Worm (Caenorhabditis elegans) whole organism, early embryonic: ENCODE measurements around the gene R07E4.1.

Source experiments
- B0310.2 ChIP-seq: sonication (generic microtip); optimal IDR thresholded peaks from 2 replicates; lab custom pipeline; 2016; ENCODE audit warnings: mild to moderate bottlenecking, missing genetic modification characterization, missing compliant biosample characterization
- F13C5.2 ChIP-seq: sonication (generic microtip); optimal IDR thresholded peaks from 2 replicates; lab custom pipeline; 2017; ENCODE audit warnings: mild to moderate bottlenecking, missing genetic modification characterization, inconsistent platforms, missing compliant biosample characterization
- aly-1 ChIP-seq: sonication (generic microtip); optimal IDR thresholded peaks from 2 replicates; lab custom pipeline; 2016; ENCODE audit warnings: missing genetic modification characterization, missing compliant biosample characterization
- ama-1 ChIP-seq: fragments of 150-350 bp; optimal IDR thresholded peaks from 2 replicates; lab custom pipeline; 2014
- ceh-13 ChIP-seq: fragments of 200-800 bp; sonication (Bioruptor generic); optimal IDR thresholded peaks from 2 replicates; lab custom pipeline; 2018; ENCODE audit warnings: mild to moderate bottlenecking, missing genetic modification characterization, missing compliant biosample characterization
- ceh-36 ChIP-seq: sonication (generic microtip); optimal IDR thresholded peaks from 2 replicates; lab custom pipeline; 2016; ENCODE audit warnings: missing genetic modification characterization, inconsistent platforms, missing compliant biosample characterization
- ets-7 ChIP-seq: sonication (generic microtip); optimal IDR thresholded peaks from 2 replicates; lab custom pipeline; 2016; ENCODE audit warnings: missing genotype, missing genetic modification characterization, missing compliant biosample characterization
- flt-1 ChIP-seq: fragments of 200-800 bp; sonication (Bioruptor generic); IDR thresholded peaks from 2 replicates; pipeline ENCODE4 v1.3.6; 2022; ENCODE audit warnings: missing genetic modification characterization, missing compliant biosample characterization
- hmbx-1 ChIP-seq: sonication (generic microtip); optimal IDR thresholded peaks from 2 replicates; lab custom pipeline; 2016; ENCODE audit warnings: mild to moderate bottlenecking, missing genetic modification characterization, missing compliant biosample characterization
- hmg-4 ChIP-seq: fragments of 200-800 bp; sonication (Bioruptor generic); optimal IDR thresholded peaks from 2 replicates; lab custom pipeline; 2018; ENCODE audit warnings: mild to moderate bottlenecking, missing genetic modification characterization, missing compliant biosample characterization
- hnd-1 ChIP-seq: sonication (generic microtip); optimal IDR thresholded peaks from 2 replicates; lab custom pipeline; 2016; ENCODE audit warnings: missing genetic modification characterization, missing compliant biosample characterization
- pes-1 ChIP-seq: fragments of 200-800 bp; sonication (Bioruptor generic); IDR thresholded peaks from 2 replicates; pipeline ENCODE4 v1.3.6; 2022; ENCODE audit warnings: missing genetic modification reagents, missing genetic modification characterization, missing compliant biosample characterization
- scrt-1 ChIP-seq: fragments of 200-800 bp; sonication (Bioruptor generic); IDR thresholded peaks from 2 replicates; pipeline ENCODE4 v1.3.6; 2022; ENCODE audit warnings: missing genetic modification characterization, missing compliant biosample characterization
- sea-1 ChIP-seq: fragments of 200-800 bp; sonication (Bioruptor generic); conservative IDR thresholded peaks from 2 replicates; pipeline ENCODE4 v1.3.6; 2022; ENCODE audit warnings: missing genetic modification characterization, missing compliant biosample characterization
- tbx-11 ChIP-seq: fragments of 200-800 bp; sonication (Bioruptor generic); IDR thresholded peaks from 2 replicates; pipeline ENCODE4 v1.3.6; 2022; ENCODE audit warnings: missing genetic modification characterization, missing compliant biosample characterization
- tbx-37 ChIP-seq: fragments of 200-800 bp; sonication (Bioruptor generic); conservative IDR thresholded peaks from 2 replicates; pipeline ENCODE4 v1.3.6; 2022; ENCODE audit warnings: missing genetic modification reagents, missing genetic modification characterization, missing compliant biosample characterization
- tra-4 ChIP-seq: sonication (generic microtip); optimal IDR thresholded peaks from 2 replicates; lab custom pipeline; 2017; ENCODE audit warnings: missing genetic modification characterization, missing compliant biosample characterization

R07E4.1 gene

DNA sequence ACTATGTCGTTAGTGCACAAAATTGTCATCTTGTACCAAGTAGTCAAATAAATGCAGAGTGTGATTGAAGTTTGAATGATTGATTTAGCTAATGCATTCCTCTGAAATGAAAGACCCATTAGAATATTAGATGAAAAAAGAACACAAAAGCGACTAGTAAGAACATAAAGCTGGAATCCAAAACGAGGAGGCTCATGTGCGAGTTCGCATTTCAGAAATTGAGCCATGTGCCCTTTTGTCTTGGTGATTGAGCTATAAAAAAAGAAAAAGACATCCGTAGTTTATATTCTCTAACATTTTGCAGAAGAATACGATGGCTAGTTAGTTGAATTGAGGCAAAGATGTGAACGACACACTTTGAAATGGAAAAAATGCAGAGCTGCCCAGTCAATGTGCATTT, 42.5 kb downstream of the R07E4.1 start, which contains the start of gene F22F4.4:
TSS of gene F22F4.4 (minus strand) at position 101 of the 400 bp plus-strand sequence.
- TF ChIP-seq tra-4 (tag; lab: Kevin White, UChicago), result no peak
- no peak for TF ChIP-seq tbx-11 (GFP tag; lab: Robert Waterston, UW)
- TF ChIP-seq ama-1, result no peak
- TF ChIP-seq ceh-36 (tag; lab: Kevin White, UChicago), result no peak
- TF ChIP-seq aly-1 (tag; lab: Kevin White, UChicago), result no peak
- no peak for TF ChIP-seq sea-1 (GFP tag; lab: Robert Waterston, UW)
- no peak for TF ChIP-seq ets-7
- no peak for TF ChIP-seq hmbx-1 (tag; lab: Kevin White, UChicago)
- TF ChIP-seq B0310.2 (tag; lab: Kevin White, UChicago), result no peak
- no peak for TF ChIP-seq hmg-4 (GFP tag; lab: Kevin White, UChicago)
- TF ChIP-seq pes-1 (GFP tag; lab: Robert Waterston, UW), result no peak

DNA sequence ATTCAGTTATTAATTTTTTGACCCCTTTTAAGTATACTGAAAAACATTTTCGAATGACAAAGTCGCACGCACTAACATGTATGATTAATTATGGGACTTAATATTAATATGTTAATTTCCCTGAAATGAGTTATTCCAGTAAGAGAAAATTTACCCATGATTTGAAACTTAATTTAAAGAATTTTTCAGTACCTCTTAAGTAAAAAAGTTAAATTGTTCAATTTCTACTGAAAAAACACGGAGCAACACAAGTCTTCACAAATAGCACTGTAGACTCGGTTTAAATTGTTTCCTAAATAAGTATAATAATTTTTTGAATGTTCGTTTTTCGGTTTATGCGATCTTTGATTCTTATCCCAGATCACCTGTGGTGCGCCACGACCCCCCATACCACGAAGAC, 43.6 kb downstream of the R07E4.1 start:
- no peak for TF ChIP-seq flt-1 (GFP tag; lab: Robert Waterston, UW)
- TF ChIP-seq ceh-13 (GFP tag; lab: Kevin White, UChicago), result no peak
- no peak for TF ChIP-seq ceh-36 (tag; lab: Kevin White, UChicago)
- TF ChIP-seq pes-1 (GFP tag; lab: Robert Waterston, UW), result no peak
- TF ChIP-seq hnd-1 (tag; lab: Kevin White, UChicago), result no peak
- TF ChIP-seq tra-4 (tag; lab: Kevin White, UChicago), result no peak
- no peak for TF ChIP-seq sea-1 (GFP tag; lab: Robert Waterston, UW)
- no peak for TF ChIP-seq B0310.2 (tag; lab: Kevin White, UChicago)
- TF ChIP-seq aly-1 (tag; lab: Kevin White, UChicago), result no peak
- no peak for TF ChIP-seq hmg-4 (GFP tag; lab: Kevin White, UChicago)
- no peak for TF ChIP-seq scrt-1 (GFP tag; lab: Robert Waterston, UW)
- TF ChIP-seq F13C5.2 (tag; lab: Kevin White, UChicago), result no peak
- no peak for TF ChIP-seq hmbx-1 (tag; lab: Kevin White, UChicago)
- TF ChIP-seq ama-1, result no peak
- no peak for TF ChIP-seq tbx-37
- no peak for TF ChIP-seq ets-7
- TF ChIP-seq tbx-11 (GFP tag; lab: Robert Waterston, UW), result no peak

DNA sequence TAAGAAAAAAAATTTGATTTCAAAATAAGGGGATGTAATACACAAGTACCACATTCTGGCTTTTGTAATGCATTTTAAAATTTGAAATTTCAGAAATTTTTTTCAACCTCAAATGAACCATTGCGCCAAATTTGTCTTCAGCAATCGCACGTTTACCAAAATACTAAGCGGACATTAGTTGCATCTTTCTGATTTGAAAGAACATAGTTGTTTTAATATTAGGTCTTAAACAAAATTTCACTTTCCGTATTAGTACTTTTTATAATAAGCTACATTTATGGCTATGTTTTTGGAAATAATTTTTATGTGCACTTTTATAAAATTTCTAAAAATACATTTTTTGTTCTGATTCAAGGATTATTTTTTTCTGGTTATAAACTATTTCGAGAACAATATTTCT, 44.9 kb downstream of the R07E4.1 start, which contains the start of gene sups-1:
TSS of gene sups-1 (plus strand) at position 301 of the 400 bp plus-strand sequence.
- TF ChIP-seq sea-1 (GFP tag; lab: Robert Waterston, UW) (no peak), ceh-36 (tag; lab: Kevin White, UChicago) (no peak)

DNA sequence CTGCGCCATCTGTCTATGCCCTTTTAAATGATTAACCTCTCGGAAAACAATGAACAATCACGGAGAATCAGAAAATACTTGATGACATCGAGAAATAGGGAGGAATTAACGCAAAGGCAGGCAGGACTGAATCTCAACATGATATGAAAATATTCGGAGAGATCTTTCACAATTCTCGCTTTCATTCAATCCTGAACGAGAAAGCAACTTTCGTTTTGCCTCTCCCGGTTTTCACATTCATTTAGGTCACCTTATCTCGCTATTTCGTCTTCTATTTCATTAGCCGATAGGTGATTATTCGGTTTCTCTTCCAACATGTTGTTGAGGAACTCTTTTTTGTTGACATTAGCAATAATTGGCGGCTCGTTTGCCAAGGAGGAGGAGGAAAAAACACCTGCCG, 45.4 kb downstream of the R07E4.1 start:
- no peak for TF ChIP-seq aly-1 (tag; lab: Kevin White, UChicago)
- TF ChIP-seq tra-4 (tag; lab: Kevin White, UChicago), result no peak
- TF ChIP-seq F13C5.2 (tag; lab: Kevin White, UChicago), result no peak
- TF ChIP-seq hnd-1 (tag; lab: Kevin White, UChicago), result no peak
- no peak for TF ChIP-seq hmbx-1 (tag; lab: Kevin White, UChicago)
- no peak for TF ChIP-seq pes-1 (GFP tag; lab: Robert Waterston, UW)
- no peak for TF ChIP-seq ceh-36 (tag; lab: Kevin White, UChicago)
- no peak for TF ChIP-seq tbx-11 (GFP tag; lab: Robert Waterston, UW)
- TF ChIP-seq scrt-1 (GFP tag; lab: Robert Waterston, UW), result no peak
- no peak for TF ChIP-seq ets-7
- TF ChIP-seq flt-1 (GFP tag; lab: Robert Waterston, UW), result no peak
- no peak for TF ChIP-seq ceh-13 (GFP tag; lab: Kevin White, UChicago)
- no peak for TF ChIP-seq sea-1 (GFP tag; lab: Robert Waterston, UW)
- TF ChIP-seq ama-1, result no peak

DNA sequence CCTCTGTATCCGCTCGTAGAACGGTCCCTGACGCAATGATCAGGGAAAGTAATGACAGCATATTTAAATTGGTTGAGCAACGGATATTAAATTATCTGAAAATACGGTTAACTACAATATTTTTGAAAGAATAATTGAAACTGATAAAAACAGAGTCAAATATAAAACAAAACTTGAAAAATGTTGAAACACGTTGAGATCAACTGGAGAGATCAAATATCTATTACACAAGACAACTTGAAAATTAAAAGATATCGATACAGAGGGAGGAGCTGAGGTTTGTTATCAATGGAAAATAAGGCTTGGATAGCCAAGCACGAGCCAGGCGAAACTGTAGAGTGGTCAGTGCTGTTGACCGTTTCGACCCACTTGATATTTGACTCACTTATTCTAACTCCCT, 51.7 kb downstream of the R07E4.1 start, which contains the start of gene C09B8.3:
TSS of gene C09B8.3 (minus strand) at position 101 of the 400 bp plus-strand sequence.
- TF ChIP-seq scrt-1 (GFP tag; lab: Robert Waterston, UW) (no peak), pes-1 (GFP tag; lab: Robert Waterston, UW) (no peak), ceh-13 (GFP tag; lab: Kevin White, UChicago) (no peak), aly-1 (tag; lab: Kevin White, UChicago) (no peak), ets-7 (no peak), hnd-1 (tag; lab: Kevin White, UChicago) (no peak), flt-1 (GFP tag; lab: Robert Waterston, UW) (no peak), tbx-11 (GFP tag; lab: Robert Waterston, UW) (no peak), sea-1 (GFP tag; lab: Robert Waterston, UW) (no peak), hmg-4 (GFP tag; lab: Kevin White, UChicago) (no peak), F13C5.2 (tag; lab: Kevin White, UChicago) (no peak), ama-1 (no peak), tra-4 (tag; lab: Kevin White, UChicago) (no peak)

DNA sequence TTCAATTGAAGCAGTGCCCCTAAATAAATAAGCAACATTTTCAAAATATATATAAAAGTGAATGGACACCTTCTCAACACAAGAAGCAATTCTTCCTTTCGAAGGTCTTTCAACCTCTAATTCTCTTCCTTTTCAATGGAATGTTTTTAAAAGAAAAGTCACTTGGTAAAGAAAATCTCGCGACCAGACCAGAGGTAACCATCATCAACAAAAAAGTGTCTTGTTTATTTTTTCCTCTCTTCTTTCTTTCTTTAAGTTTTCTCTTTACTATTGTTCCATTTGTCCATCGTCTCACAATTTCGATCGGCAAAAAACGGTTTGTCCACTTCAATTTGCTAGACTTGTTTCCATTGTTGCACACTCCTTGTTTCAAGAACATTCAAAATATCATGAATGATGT, 56.2 kb downstream of the R07E4.1 start, which contains the start of gene C09B8.8:
TSS of gene C09B8.8 (plus strand) at position 397 of the 400 bp plus-strand sequence.
- no peak for TF ChIP-seq hnd-1 (tag; lab: Kevin White, UChicago)
- TF ChIP-seq tra-4 (tag; lab: Kevin White, UChicago), result no peak
- TF ChIP-seq tbx-11 (GFP tag; lab: Robert Waterston, UW), result no peak
- TF ChIP-seq ceh-13 (GFP tag; lab: Kevin White, UChicago), result no peak
- TF ChIP-seq hmbx-1 (tag; lab: Kevin White, UChicago), result no peak
- no peak for TF ChIP-seq sea-1 (GFP tag; lab: Robert Waterston, UW)
- TF ChIP-seq B0310.2 (tag; lab: Kevin White, UChicago), result no peak
